Fruit fly (Drosophila melanogaster) whole organism: ENCODE results near the gene Inx3.

Experiments
- CG8478 ChIP-seq: fragments of >200 bp; optimal IDR thresholded peaks from 2 replicates; lab custom pipeline; 2018; ENCODE audit warnings: inconsistent platforms
- Dll ChIP-seq: fragments of >200 bp; optimal IDR thresholded peaks from 2 replicates; lab custom pipeline; 2017
- EcR ChIP-seq, 2 experiments: fragments of >200 bp; optimal IDR thresholded peaks; 2 replicates each; lab custom pipeline; 2017; ENCODE audit warnings: missing biosample characterization in 2 of 2, missing genetic modification characterization in 2 of 2, missing genetic modification reagents in 2 of 2
- pan ChIP-seq: fragments of >200 bp; optimal IDR thresholded peaks from 2 replicates; lab custom pipeline; 2017
- psq ChIP-seq: fragments of >200 bp; optimal IDR thresholded peaks from 2 replicates; lab custom pipeline; 2017
- usp ChIP-seq: fragments of >200 bp; optimal IDR thresholded peaks from 2 replicates; lab custom pipeline; 2017; ENCODE audit warnings: missing biosample characterization, missing genetic modification characterization, mixed read lengths

Gene Inx3

DNA sequence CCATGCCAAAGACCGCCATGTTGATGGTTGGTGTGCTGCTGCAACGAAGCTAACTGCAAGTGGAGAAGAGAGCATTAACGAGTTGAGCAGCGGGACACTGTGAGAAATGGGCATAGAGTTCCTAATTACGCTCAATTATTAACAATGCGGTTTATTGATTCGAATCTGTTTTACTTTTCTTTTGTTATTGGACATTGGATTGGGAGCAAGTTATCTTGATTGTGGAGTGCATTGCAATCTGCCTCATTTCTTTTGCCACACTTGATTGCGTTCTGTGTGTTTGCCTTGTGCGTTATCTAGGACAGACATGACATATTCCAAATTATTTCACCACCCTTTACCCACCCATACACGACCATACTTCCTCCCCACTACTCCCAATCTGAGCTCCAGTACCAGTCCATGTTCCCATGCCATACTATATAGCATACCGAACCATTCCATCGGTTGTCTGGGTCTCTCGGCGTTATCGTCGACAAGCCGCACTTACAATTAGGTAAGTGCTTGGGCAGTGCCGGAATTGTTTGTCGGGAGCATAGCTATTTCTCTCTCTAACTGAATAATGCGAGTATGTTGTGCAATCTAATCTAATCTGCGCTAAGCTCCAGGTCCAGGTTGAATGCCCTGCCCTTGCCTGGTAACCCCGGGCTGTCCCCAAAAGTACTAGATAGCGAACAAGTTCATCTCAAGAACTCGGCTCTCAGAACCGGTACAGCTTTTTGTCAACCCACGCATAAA lies 1.8 kb downstream of the Inx3 start:
- TF ChIP-seq EcR (GFP tag; optimal IDR thresholded peaks at IDR 0.05; lab: Kevin White, UChicago): peak in 1 of 2 experiments; percentile 4
- no peak for TF ChIP-seq Dll (lab: Kevin White, UChicago)

DNA sequence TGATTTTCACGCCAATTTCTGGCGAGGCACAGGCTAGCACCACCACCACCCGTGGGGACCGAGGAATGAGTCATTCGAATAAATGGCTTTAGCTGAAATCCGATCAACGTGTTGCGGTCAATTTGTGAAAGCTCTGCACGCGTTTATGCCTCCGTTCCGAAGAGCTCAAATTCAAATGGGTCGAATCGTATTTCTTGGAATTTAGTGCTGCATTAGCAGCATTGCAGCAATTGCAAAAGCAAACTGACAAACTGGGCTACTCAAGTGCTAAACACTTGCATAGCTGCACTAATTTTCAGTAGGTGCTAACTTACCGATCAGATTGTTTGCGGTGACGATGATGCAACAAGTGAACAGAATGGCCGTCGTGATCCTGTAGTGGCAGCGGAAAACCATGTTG lies 2.5 kb downstream of the Inx3 start:
- TF ChIP-seq EcR (GFP tag; optimal IDR thresholded peaks at IDR 0.05; lab: Kevin White, UChicago) (no peak), CG8478 (lab: Kevin White, UChicago) (no peak), pan (lab: Kevin White, UChicago) (no peak), usp (GFP tag; lab: Kevin White, UChicago) (no peak), Dll (lab: Kevin White, UChicago) (no peak), psq (lab: Kevin White, UChicago) (no peak)

- TF ChIP-seq EcR (GFP tag; optimal IDR thresholded peaks at IDR 0.05; lab: Kevin White, UChicago) (no peak), psq (lab: Kevin White, UChicago) (no peak), pan (lab: Kevin White, UChicago) (no peak), CG8478 (lab: Kevin White, UChicago) (no peak), usp (GFP tag; lab: Kevin White, UChicago) (no peak), Dll (lab: Kevin White, UChicago) (no peak)
These were observed 3.2 kb downstream of the Inx3 start for dm6 chr3R:28856140-28856539.

DNA sequence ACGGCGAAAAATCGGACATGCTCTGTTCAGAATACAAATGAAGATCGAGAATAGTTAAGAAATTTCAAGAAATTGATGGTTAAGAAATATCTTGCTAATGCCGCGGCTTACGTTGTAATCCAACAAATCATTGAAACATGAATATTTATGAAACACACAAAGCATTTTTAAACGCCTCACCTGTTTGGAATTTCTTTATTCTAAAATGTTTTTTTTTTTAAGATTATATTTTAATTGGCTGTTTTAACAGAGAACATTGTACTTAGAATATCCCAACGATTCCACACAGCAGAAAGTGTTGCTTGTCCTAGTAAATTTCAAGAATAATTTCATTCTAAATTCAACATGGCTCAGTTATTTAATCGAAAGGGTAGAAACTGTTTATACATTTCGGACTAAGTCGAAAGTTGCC lies 7.3 kb downstream of the Inx3 start:
- no peak for TF ChIP-seq Dll (lab: Kevin White, UChicago)
- no peak for TF ChIP-seq psq (lab: Kevin White, UChicago)
- TF ChIP-seq usp (GFP tag; lab: Kevin White, UChicago): no peak
- TF ChIP-seq pan (lab: Kevin White, UChicago): no peak
- TF ChIP-seq EcR (GFP tag; optimal IDR thresholded peaks at IDR 0.05; lab: Kevin White, UChicago): no peak
- no peak for TF ChIP-seq CG8478 (lab: Kevin White, UChicago)

dm6 chr3R:28851530-28851929 lies 7.8 kb downstream of the Inx3 start:
- TF ChIP-seq Dll (lab: Kevin White, UChicago) (no peak), EcR (GFP tag; optimal IDR thresholded peaks at IDR 0.05; lab: Kevin White, UChicago) (no peak), psq (lab: Kevin White, UChicago) (no peak), CG8478 (lab: Kevin White, UChicago) (no peak), usp (GFP tag; lab: Kevin White, UChicago) (no peak), pan (lab: Kevin White, UChicago) (no peak)

DNA sequence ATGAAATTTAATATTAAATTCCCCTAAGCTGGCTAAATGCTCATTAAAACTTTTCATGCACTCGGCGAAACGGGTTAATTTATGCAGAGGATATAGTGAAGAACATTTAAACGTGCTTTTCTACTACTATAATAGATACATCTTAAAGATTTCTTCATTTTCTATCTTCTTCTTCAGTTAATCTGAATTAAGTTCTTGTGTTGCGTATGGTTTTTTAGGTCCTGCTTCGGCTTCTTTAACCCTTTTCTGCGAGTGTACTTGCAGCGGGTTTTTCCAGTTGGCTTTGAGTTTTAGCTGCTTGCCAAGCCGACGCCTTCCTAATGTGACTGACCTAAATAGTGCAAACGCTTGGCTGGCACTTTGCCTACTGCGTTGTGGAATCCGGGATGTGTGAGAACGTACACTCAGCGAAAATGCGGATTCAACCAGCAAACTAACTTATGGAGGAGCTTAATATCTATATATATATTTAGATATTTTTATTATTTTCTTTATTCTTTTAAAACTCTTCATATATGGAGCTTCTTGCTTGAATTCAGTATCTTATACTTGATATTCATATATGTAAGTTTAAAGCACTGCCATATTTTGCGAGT lies 8.5 kb downstream of the Inx3 start:
- no peak for TF ChIP-seq Dll (lab: Kevin White, UChicago)
- TF ChIP-seq psq (lab: Kevin White, UChicago): no peak

- no peak for TF ChIP-seq CG8478 (lab: Kevin White, UChicago)
- no peak for TF ChIP-seq Dll (lab: Kevin White, UChicago)
- TF ChIP-seq usp (GFP tag; lab: Kevin White, UChicago): no peak
- no peak for TF ChIP-seq psq (lab: Kevin White, UChicago)
- no peak for TF ChIP-seq pan (lab: Kevin White, UChicago)
- no peak for TF ChIP-seq EcR (GFP tag; optimal IDR thresholded peaks at IDR 0.05; lab: Kevin White, UChicago)
These were observed 10.4 kb downstream of the Inx3 start for dm6 chr3R:28848693-28849470.

DNA sequence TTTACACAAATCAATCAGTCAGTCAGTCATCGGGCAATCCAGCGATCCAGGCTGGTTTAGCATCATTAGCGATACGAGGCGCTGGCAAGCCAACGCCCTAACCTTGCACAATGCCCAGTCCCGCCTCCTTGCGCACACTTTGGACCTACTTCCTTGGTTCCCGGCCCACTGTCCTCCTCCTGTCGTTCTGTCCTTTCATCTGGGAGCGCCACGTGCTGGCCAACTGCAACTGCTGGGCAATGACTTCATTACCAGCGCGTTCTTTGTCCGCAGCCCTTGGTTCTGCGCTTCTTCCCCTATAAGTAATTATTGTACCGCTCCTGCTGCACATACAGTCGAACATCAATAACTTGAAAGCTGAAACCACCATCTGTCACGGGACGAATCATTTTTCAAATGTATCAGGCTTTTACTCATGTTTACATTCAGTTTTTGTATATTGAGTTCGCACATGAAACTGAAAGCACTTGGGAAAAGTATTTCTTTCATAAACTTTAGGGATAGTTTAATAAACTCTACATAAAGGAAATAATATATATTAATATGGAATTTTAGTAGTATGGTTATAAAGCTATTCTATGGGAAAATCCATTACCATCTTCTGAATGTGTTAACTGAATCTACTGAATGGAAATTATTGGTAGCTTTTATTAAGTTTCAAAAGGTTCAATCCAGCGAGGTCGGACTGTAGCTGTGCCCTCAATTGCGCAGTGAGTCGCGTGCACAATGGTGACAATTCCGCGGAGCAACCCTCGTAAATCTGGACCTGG lies 11.6 kb downstream of the Inx3 start:
- TF ChIP-seq Dll (lab: Kevin White, UChicago): no peak
- TF ChIP-seq pan (lab: Kevin White, UChicago): peak; percentile 31
- no peak for TF ChIP-seq CG8478 (lab: Kevin White, UChicago)

dm6 chr3R:28846877-28847529 lies 12.3 kb downstream of the Inx3 start:
- TF ChIP-seq CG8478 (lab: Kevin White, UChicago) (no peak), EcR (GFP tag; optimal IDR thresholded peaks at IDR 0.05; lab: Kevin White, UChicago) (peak in 1 of 2 experiments; percentile 22), usp (GFP tag; lab: Kevin White, UChicago) (no peak), Dll (lab: Kevin White, UChicago) (no peak), psq (lab: Kevin White, UChicago) (no peak), pan (lab: Kevin White, UChicago) (peak; percentile 48)

DNA sequence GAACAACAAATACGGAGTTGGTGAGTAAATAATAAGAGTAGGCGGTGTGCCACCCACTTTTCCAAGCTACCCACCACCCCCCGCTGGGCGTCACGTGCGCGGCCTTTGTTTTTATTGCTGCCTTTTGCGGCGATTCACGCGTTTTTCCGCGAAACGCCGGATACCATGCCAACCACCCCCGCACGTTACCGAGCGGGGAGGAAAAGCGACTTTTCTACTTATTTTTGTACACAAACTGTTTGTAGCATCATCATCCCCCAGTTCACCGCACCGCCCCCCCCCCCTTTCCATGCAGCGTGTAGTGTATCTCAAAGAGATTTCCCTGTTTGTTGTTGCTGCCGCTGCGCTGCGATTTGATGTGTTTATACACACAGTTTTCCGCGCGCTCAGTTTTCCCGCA lies 13.3 kb downstream of the Inx3 start:
- TF ChIP-seq psq (lab: Kevin White, UChicago) (no peak), Dll (lab: Kevin White, UChicago) (no peak), EcR (GFP tag; optimal IDR thresholded peaks at IDR 0.05; lab: Kevin White, UChicago) (no peak), usp (GFP tag; lab: Kevin White, UChicago) (no peak), CG8478 (lab: Kevin White, UChicago) (no peak), pan (lab: Kevin White, UChicago) (no peak)
